Fruit fly (Drosophila melanogaster) Kc167 (cell line): ENCODE measurements around the gene ERp44.

Experiments used
- Myc ChIP-seq: fragments of >200 bp; optimal IDR thresholded peaks from 2 replicates; lab custom pipeline; 2017; ENCODE audit warnings: missing external identifiers
- Sin3A ChIP-seq: fragments of >200 bp; optimal IDR thresholded peaks from 2 replicates; lab custom pipeline; 2018; ENCODE audit warnings: missing external identifiers
- h ChIP-seq: fragments of >200 bp; optimal IDR thresholded peaks from 3 replicates; lab custom pipeline; 2018; ENCODE audit warnings: missing external identifiers
- insv ChIP-seq: fragments of >200 bp; optimal IDR thresholded peaks from 3 replicates; lab custom pipeline; 2018; ENCODE audit warnings: missing external identifiers
- psq ChIP-seq: fragments of >200 bp; optimal IDR thresholded peaks from 2 replicates; lab custom pipeline; 2017; ENCODE audit warnings: missing external identifiers
- ttk ChIP-seq: sonication (Bioruptor generic); optimal IDR thresholded peaks from 2 replicates; lab custom pipeline; 2017; ENCODE audit warnings: missing external identifiers

The ERp44 gene

dm6 chrX:16297618-16298017, at the start of gene ERp44:
TSS of gene ERp44 (minus strand) at chrX:16297718.
- TF ChIP-seq ttk (lab: Kevin White, UChicago) (no peak), h (lab: Kevin White, UChicago) (no peak), insv (lab: Kevin White, UChicago) (no peak), psq (lab: Kevin White, UChicago) (no peak), Sin3A (lab: Kevin White, UChicago) (no peak), Myc (no peak)

DNA sequence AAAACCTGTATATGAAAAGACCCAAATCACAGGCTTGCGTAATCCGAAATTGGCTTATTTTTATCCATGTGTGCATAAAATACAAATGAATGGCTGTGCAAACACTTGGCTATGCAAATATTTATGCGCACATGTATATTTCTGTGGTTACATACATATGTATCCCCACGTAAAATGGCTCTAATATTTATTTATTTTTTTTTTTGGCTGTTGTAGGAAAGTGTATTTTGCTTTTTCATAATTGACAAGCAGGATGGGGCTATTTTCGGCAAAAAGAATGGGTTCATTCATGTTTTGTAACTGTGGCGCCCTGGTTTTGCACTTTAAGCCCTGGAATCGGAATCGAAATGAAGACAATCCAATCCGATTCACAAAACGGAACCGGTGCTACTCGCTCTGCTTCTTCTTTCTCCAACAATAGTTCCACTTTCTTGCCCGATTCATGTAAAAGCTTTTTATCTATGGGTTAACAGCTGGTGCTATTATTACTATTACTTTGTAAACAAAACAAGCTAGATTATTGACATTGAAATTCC, 37.7 kb upstream of the ERp44 start:
- no peak for TF ChIP-seq psq (lab: Kevin White, UChicago)
- no peak for TF ChIP-seq ttk (lab: Kevin White, UChicago)
- no peak for TF ChIP-seq Myc
- no peak for TF ChIP-seq insv (lab: Kevin White, UChicago)
- TF ChIP-seq Sin3A (lab: Kevin White, UChicago), result no peak
- TF ChIP-seq h (lab: Kevin White, UChicago), result no peak

DNA sequence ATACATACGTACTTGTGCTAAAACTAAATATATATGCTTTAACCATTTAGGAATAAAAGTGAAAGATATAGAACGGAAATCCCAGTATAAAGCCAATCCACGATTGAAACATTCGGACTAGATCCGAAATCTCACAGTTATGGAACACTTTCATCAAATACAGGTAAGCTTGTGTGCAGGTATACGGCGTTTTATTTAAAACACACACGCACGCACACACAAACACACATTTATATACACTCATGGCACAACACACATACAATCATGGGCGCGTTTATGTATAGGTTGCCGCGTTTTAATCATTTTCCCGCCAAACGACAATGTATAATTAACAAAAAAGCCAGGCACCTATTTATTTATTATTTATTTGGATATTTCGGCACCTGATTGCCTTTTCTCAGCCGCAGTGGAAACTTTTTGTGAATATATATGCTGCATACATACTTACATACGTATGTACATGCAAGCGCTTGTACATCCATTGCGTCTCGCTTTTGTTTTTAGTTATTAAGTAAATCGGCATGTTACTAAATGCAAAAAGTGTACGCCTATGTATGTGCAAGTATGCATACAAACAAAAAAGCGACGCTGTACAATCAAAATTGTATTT, 36.8 kb upstream of the ERp44 start:
- TF ChIP-seq insv (lab: Kevin White, UChicago), result no peak
- TF ChIP-seq h (lab: Kevin White, UChicago), result no peak
- TF ChIP-seq ttk (lab: Kevin White, UChicago), result no peak
- TF ChIP-seq psq (lab: Kevin White, UChicago), result no peak
- no peak for TF ChIP-seq Myc
- no peak for TF ChIP-seq Sin3A (lab: Kevin White, UChicago)

DNA sequence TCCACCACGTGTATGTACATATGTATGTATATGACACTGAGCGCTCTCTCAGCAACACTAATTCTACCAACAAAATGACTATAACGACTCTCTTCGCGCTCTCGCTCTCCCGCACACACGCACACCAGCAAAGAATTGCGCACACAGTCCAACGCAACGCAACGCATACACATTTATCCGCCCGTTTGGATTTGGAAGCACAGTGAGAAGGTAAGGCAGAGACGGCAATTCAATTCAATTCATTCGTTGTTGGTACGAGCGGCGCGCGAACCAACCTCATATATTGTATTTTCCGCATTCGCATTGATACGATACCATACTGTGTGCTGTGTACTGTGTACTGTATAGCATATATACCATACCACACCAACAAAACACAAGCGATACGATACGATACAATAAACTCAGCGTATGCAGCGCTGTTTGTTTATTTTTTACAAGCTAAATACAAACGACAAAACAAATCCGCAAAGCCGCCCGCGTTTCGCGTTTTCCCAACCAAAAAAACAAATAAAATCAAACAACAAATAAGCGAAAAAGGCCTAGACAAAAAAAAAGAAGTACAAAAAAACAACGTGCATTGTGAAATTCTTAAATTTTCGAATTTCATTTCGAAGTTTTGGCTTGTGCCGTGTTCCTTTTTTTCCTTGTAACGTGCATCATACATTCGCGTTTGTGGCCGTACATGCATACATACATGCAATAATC, 36.1 kb upstream of the ERp44 start, which contains the start of the genes CG9921 and Dsp1:
CG9921 (minus strand) TSS at position 167 of the 708 bp plus-strand sequence.
Dsp1 (plus strand) TSS at position 179 of the 708 bp plus-strand sequence.
- TF ChIP-seq psq (lab: Kevin White, UChicago) (no peak), Myc (no peak), ttk (lab: Kevin White, UChicago) (no peak), h (lab: Kevin White, UChicago) (no peak), insv (lab: Kevin White, UChicago) (no peak), Sin3A (lab: Kevin White, UChicago) (no peak)

dm6 chrX:16332615-16333288, 35.2 kb upstream of the ERp44 start:
- no peak for TF ChIP-seq insv (lab: Kevin White, UChicago)

- TF ChIP-seq h (lab: Kevin White, UChicago) (no peak), Sin3A (lab: Kevin White, UChicago) (no peak), psq (lab: Kevin White, UChicago) (no peak), Myc (no peak), ttk (lab: Kevin White, UChicago) (no peak), insv (lab: Kevin White, UChicago) (no peak)
These were observed 34.2 kb upstream of the ERp44 start for dm6 chrX:16331562-16332233.

- TF ChIP-seq insv (lab: Kevin White, UChicago), result no peak
These were observed 33.1 kb upstream of the ERp44 start, which contains the start of gene CG9919 for dm6 chrX:16330659-16331058. TSS of gene CG9919 (minus strand) at chrX:16330759.

DNA sequence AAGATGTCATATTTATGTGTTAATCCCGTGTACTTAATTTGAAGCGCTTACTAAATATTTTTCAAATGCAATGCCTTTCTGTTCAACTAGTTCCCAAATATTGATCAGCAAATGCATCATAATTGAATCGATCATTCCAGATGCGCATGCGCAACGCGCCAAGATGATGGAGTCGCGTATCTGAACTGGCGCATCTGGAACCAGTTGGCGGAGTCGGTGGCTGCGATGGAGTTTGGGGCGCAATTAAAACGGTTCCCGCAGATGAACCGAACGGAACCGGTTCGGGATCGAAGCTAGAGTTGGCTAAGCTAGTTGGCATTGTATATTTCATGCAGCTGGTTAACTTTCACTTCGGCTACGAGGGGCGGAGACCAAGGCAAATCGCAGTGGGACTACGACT, 28.0 kb upstream of the ERp44 start, which contains the start of gene CalpC:
CalpC (plus strand) TSS at position 292 of the 400 bp plus-strand sequence.
- no peak for TF ChIP-seq ttk (lab: Kevin White, UChicago)
- TF ChIP-seq Sin3A (lab: Kevin White, UChicago), result no peak
- no peak for TF ChIP-seq Myc
- TF ChIP-seq h (lab: Kevin White, UChicago), result no peak
- TF ChIP-seq psq (lab: Kevin White, UChicago), result no peak
- no peak for TF ChIP-seq insv (lab: Kevin White, UChicago)

- TF ChIP-seq insv (lab: Kevin White, UChicago) (no peak), Myc (no peak), Sin3A (lab: Kevin White, UChicago) (no peak), psq (lab: Kevin White, UChicago) (no peak), h (lab: Kevin White, UChicago) (no peak), ttk (lab: Kevin White, UChicago) (no peak)
These were observed 26.0 kb upstream of the ERp44 start for dm6 chrX:16323536-16323935.

- TF ChIP-seq psq (lab: Kevin White, UChicago) (no peak), Myc (no peak), insv (lab: Kevin White, UChicago) (no peak), h (lab: Kevin White, UChicago) (no peak), ttk (lab: Kevin White, UChicago) (no peak)
These were observed 25.5 kb upstream of the ERp44 start, which contains the start of the genes CG9917 and CG32579 for dm6 chrX:16323063-16323462. TSS of gene CG9917 (minus strand) at chrX:16323231. TSS of gene CG32579 (plus strand) at chrX:16323286.

DNA sequence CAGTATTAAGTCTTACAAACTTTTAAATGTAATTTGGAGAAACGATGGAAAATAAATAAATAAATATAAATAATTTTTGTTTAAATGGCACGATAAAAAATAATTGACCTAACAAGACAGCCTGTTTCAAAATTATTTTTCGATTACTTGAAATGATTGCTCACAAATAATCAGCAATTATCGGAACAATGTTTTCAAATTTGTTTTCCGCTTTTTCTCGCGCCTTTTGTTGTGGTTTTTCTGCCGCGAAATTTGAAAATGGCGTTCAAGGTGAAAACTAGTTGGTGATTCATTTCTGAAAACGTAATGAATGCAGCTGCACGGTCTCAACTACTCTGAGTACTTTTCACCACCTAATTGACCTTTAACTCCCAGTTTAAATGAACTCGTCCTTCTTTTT, 23.5 kb upstream of the ERp44 start:
- TF ChIP-seq Sin3A (lab: Kevin White, UChicago) (no peak), h (lab: Kevin White, UChicago) (no peak), Myc (no peak), psq (lab: Kevin White, UChicago) (no peak), insv (lab: Kevin White, UChicago) (no peak), ttk (lab: Kevin White, UChicago) (no peak)
